Worm (Caenorhabditis elegans): Measurements from ENCODE around the gene irld-64.

Gene irld-64

DNA sequence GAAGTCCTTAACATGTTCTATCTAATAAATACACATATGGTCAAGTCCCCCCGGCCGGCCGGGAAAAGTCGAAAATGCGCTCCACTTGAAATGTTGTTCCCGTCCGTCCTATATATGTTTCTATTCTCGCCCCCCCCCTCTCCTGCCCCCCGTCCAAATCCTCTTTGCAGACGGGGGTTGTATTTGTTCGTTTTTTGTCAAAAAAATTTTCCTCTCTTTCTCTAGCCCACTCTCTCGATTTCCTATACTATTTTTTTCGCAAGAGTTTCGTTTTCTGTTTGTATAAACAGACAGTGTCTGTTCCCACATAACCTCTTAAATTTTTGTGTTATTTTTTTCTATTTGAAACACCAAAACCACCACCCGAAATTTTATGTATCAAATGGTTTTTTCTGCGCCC lies 36.7 kb upstream of the irld-64 start:
- TF ChIP-seq C17E4.6 (GFP tag; IDR thresholded peaks at IDR 0.05): no peak
- TF ChIP-seq gei-17 (GFP tag; optimal IDR thresholded peaks at IDR 0.05): no peak
- TF ChIP-seq B0336.3 (GFP tag; IDR thresholded peaks at IDR 0.05): no peak
- TF ChIP-seq snpc-1.3 (tag; optimal IDR thresholded peaks at IDR 0.05; ENCODE audit: insufficient read depth): no peak
- TF ChIP-seq madf-6 (GFP tag; IDR thresholded peaks at IDR 0.05): no peak
- TF ChIP-seq ama-1 (optimal IDR thresholded peaks at IDR 0.05): no peak
- TF ChIP-seq ama-1 (GFP tag; optimal IDR thresholded peaks at IDR 0.05): no peak
- TF ChIP-seq hmg-1.2 (GFP tag; IDR thresholded peaks at IDR 0.05): peak; percentile 94
- no peak for TF ChIP-seq mes-4 (tag; optimal IDR thresholded peaks at IDR 0.05)

DNA sequence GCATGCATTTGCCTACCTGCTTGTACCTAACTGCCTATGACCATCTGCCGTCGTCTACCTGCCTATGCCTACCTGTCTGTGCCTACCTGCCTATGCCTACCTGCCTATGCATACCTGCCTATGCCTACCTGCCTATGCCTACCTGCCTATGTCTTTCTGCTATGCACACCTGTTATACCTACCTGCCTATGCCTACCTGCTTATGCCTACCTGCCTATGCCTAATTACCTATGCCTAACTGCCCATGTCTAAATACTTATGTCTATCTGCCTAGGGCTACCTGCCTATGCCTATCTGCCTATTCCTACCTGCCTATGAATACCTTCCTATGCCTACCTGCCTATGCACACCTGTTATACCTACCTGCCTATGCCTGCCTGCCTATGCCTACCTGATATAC lies 36.0 kb upstream of the irld-64 start:
- TF ChIP-seq dox-1 (GFP tag; IDR thresholded peaks at IDR 0.05) (no peak), ztf-28 (GFP tag; IDR thresholded peaks at IDR 0.05) (0 out of 2 replicates have a peak, but pooled peaks have one; percentile 26), hsf-1 (GFP tag; IDR thresholded peaks at IDR 0.05) (0 out of 2 replicates have a peak, but pooled peaks have one; percentile 28), sdz-38 (tag; optimal IDR thresholded peaks at IDR 0.05) (no peak), mes-4 (tag; optimal IDR thresholded peaks at IDR 0.05) (no peak), die-1 (tag; optimal IDR thresholded peaks at IDR 0.05) (no peak), lin-40 (tag; optimal IDR thresholded peaks at IDR 0.05) (no peak), K12H6.12 (tag; optimal IDR thresholded peaks at IDR 0.05) (no peak)

DNA sequence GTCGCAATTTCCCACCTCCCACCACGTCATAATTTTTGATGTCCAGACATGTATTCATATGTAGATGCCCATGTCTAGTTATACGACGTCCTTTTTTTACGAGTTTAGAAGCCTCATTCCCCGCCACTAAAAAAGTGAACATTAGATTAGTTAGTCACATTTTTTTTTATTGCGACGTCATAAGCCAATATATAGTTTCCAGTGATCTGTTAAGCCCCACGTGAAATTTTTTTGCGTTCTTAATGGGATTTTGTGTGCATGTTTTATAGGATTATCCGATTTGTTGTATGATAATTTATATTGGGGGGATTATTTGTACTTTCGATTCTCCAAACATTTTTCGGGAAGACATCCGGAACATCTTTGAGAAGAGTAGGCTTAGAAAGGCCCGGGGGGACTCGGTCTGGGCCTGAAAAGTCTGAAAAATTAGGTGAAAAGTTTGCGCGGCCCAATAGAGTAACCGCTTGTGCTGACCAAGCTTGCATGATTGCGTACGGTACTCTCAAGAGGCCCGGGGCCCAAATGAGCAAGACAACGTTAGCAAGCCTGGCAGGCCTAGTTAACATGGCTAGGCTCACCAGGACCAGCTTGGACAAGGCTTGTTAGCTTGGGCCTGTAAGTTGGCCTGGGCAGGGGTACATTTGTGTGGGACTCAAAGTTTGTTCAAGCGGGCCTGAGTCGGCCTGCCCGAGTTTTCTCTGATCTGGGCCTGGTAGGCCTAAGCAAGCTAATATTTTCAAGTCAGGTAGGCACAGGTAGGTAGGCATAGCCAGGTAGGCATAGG lies 35.0 kb upstream of the irld-64 start:
- no peak for TF ChIP-seq dpff-1 (tag; optimal IDR thresholded peaks at IDR 0.05)
- TF ChIP-seq ztf-22 (GFP tag; optimal IDR thresholded peaks at IDR 0.05): no peak
- TF ChIP-seq zfh-2 (GFP tag; conservative IDR thresholded peaks at IDR 0.05): peak; percentile 50; the same call in 1 of the 2 replicates

DNA sequence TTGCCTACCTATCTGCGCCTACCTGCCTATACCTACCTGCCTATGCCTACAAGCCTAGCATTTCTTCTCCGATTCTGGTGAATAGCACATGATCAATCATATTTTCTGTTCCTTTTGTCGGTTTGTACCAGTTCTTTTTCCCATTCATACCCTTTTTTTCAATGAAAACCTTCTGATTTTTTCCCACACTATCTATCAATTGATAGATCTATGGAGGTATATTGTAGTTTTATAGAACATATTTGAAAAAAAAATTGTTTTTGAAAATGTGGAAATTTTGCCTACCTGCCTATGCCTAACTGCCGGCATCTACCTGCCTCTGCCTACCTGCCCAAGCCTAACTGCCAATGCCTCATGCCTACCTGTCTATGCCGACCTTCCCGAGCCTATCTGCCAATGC lies 33.2 kb upstream of the irld-64 start:
- TF ChIP-seq K11D2.4 (GFP tag; IDR thresholded peaks at IDR 0.05): no peak
- TF ChIP-seq hsf-1 (GFP tag; IDR thresholded peaks at IDR 0.05): no peak
- TF ChIP-seq attf-5 (GFP tag; optimal IDR thresholded peaks at IDR 0.05): no peak
- TF ChIP-seq F39B2.1 (GFP tag; IDR thresholded peaks at IDR 0.05): no peak
- 0 out of 2 replicates have a peak, but pooled peaks have one; percentile 15 for TF ChIP-seq zfh-2 (GFP tag; conservative IDR thresholded peaks at IDR 0.05)
- TF ChIP-seq rpc-1 (optimal IDR thresholded peaks at IDR 0.05): no peak
- TF ChIP-seq rpc-1 (tag; optimal IDR thresholded peaks at IDR 0.05): no peak
- no peak for TF ChIP-seq ztf-3 (GFP tag; optimal IDR thresholded peaks at IDR 0.05)

DNA sequence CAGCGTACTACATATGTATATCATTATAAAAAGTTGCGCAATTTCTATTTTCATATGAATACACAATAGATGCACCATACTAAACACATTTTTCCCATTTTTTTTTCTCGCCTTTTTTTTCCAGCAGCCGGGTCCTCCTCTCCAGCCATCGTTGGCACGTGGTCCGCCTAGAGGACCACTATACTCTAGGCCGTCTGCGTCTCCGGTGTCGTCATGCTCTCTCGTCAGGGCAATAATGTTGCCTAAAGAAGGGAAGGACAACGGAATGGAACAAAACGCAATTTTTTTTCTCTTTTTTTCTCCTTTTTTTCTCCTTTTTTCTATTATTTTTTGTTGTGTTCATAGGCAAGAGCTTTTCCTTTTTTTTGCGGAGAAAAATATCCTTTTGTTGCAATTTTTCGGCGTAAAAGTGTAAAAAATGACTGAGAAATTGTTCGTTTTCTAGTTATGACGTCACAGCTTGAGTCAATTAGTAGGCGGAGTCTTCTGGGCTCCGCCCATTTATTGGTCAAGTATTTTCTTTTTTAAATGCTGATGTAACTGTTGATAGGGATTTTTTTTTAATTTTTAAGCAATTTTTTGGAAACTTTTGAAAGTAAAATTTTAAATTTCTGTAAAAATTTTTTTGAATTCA lies 32.2 kb upstream of the irld-64 start:
- no peak for TF ChIP-seq mxl-1 (tag; optimal IDR thresholded peaks at IDR 0.05)
- TF ChIP-seq madf-10 (tag; optimal IDR thresholded peaks at IDR 0.05): no peak
- TF ChIP-seq egrh-3 (GFP tag; IDR thresholded peaks at IDR 0.05): no peak
- no peak for TF ChIP-seq Y56A3A.18 (GFP tag; IDR thresholded peaks at IDR 0.05)
- no peak for TF ChIP-seq mes-4 (tag; optimal IDR thresholded peaks at IDR 0.05)
- no peak for TF ChIP-seq lsl-1 (GFP tag; optimal IDR thresholded peaks at IDR 0.05)
- no peak for TF ChIP-seq cebp-1 (GFP tag; IDR thresholded peaks at IDR 0.05)
- TF ChIP-seq cebp-1 (tag; optimal IDR thresholded peaks at IDR 0.05): no peak
- TF ChIP-seq lin-35 (GFP tag; optimal IDR thresholded peaks at IDR 0.05): no peak
- 0 out of 2 replicates have a peak, but pooled peaks have one; percentile 8 for TF ChIP-seq mcd-1 (GFP tag; IDR thresholded peaks at IDR 0.05)
- TF ChIP-seq snpc-3.4 (tag; optimal IDR thresholded peaks at IDR 0.05): no peak
- TF ChIP-seq dpl-1 (GFP tag; optimal IDR thresholded peaks at IDR 0.05): no peak
- TF ChIP-seq hlh-12 (tag; optimal IDR thresholded peaks at IDR 0.05): no peak
- TF ChIP-seq lin-40 (tag; optimal IDR thresholded peaks at IDR 0.05): no peak
- peak; percentile 76 for TF ChIP-seq zfh-2 (GFP tag; conservative IDR thresholded peaks at IDR 0.05)
- no peak for TF ChIP-seq lir-1 (GFP tag; conservative IDR thresholded peaks at IDR 0.05)
- no peak for TF ChIP-seq lsy-27 (tag; optimal IDR thresholded peaks at IDR 0.05; ENCODE audit: borderline replicate concordance, insufficient read depth)
- no peak for TF ChIP-seq F33H1.4 (GFP tag; IDR thresholded peaks at IDR 0.05)
- TF ChIP-seq hmg-1.2 (GFP tag; IDR thresholded peaks at IDR 0.05): peak; percentile 40; the same call in 1 of the 2 replicates
- no peak for TF ChIP-seq ztf-3 (GFP tag; optimal IDR thresholded peaks at IDR 0.05)
- TF ChIP-seq bed-2 (GFP tag; IDR thresholded peaks at IDR 0.05): no peak
